Fruit fly (Drosophila melanogaster) whole organism, pupa: ENCODE data around the gene CG14424.
A peak's percentile ranks its signal among the peaks of the same experiment; 100 is the strongest.

ENCODE experiments used
- CG10348 ChIP-seq: fragments of 200-800 bp; sonication (Bioruptor generic); IDR thresholded peaks from 2 replicates; pipeline ENCODE4 v1.3.6; 2022; ENCODE audit warnings: missing biosample characterization, missing genetic modification characterization
- CG12605 ChIP-seq: fragments of 200-800 bp; sonication (Bioruptor generic); IDR thresholded peaks from 2 replicates; pipeline ENCODE4 v1.3.6; 2022; ENCODE audit warnings: missing biosample characterization, missing genetic modification characterization
- CG13204 ChIP-seq: fragments of 200-800 bp; sonication (Bioruptor generic); optimal IDR thresholded peaks from 2 replicates; lab custom pipeline; 2018; ENCODE audit warnings: missing biosample characterization, mild to moderate bottlenecking, missing genetic modification characterization, moderate library complexity
- CG14655 ChIP-seq: fragments of 200-800 bp; sonication (Bioruptor generic); optimal IDR thresholded peaks from 3 replicates; lab custom pipeline; 2017; ENCODE audit warnings: mild to moderate bottlenecking, missing biosample characterization, missing genetic modification reagents, missing genetic modification characterization
- CG15710 ChIP-seq: fragments of 200-800 bp; sonication (Bioruptor generic); optimal IDR thresholded peaks from 2 replicates; lab custom pipeline; 2018; ENCODE audit warnings: missing biosample characterization, mild to moderate bottlenecking, missing genetic modification characterization, moderate library complexity
- CG17806 ChIP-seq: fragments of 200-800 bp; sonication (Bioruptor generic); optimal IDR thresholded peaks from 2 replicates; lab custom pipeline; 2018; ENCODE audit warnings: missing biosample characterization, mild to moderate bottlenecking, missing genetic modification characterization, moderate library complexity
- CG32121 ChIP-seq: fragments of 200-800 bp; sonication (Bioruptor generic); IDR thresholded peaks from 2 replicates; pipeline ENCODE4 v1.3.6; 2022; ENCODE audit warnings: missing biosample characterization, missing genetic modification characterization
- CG34367 ChIP-seq: fragments of 200-800 bp; sonication (Bioruptor generic); optimal IDR thresholded peaks from 2 replicates; lab custom pipeline; 2018; ENCODE audit warnings: missing biosample characterization, mild to moderate bottlenecking, missing genetic modification characterization
- CG4496 ChIP-seq: fragments of 200-800 bp; sonication (Bioruptor generic); IDR thresholded peaks from 3 replicates; pipeline ENCODE4 v1.3.6; 2022; ENCODE audit warnings: missing biosample characterization, missing genetic modification characterization
- CG8159 ChIP-seq: fragments of 200-800 bp; sonication (Bioruptor generic); optimal IDR thresholded peaks from 3 replicates; lab custom pipeline; 2018; ENCODE audit warnings: missing biosample characterization, mild to moderate bottlenecking, missing genetic modification characterization, moderate library complexity
- CG8301 ChIP-seq: fragments of 200-800 bp; sonication (Bioruptor generic); optimal IDR thresholded peaks from 2 replicates; lab custom pipeline; 2018; ENCODE audit warnings: missing biosample characterization, mild to moderate bottlenecking, missing genetic modification characterization
- CG9948 ChIP-seq: fragments of 200-800 bp; sonication (Bioruptor generic); optimal IDR thresholded peaks from 2 replicates; lab custom pipeline; 2018; ENCODE audit warnings: missing biosample characterization, mild to moderate bottlenecking, missing genetic modification characterization, moderate library complexity
- D1 ChIP-seq: fragments of 200-800 bp; sonication (Bioruptor generic); optimal IDR thresholded peaks from 2 replicates; lab custom pipeline; 2018; ENCODE audit warnings: missing biosample characterization, mild to moderate bottlenecking, missing genetic modification characterization, moderate library complexity
- EcR ChIP-seq: fragments of 200-800 bp; sonication (Bioruptor generic); optimal IDR thresholded peaks from 3 replicates; lab custom pipeline; 2019; ENCODE audit warnings: missing biosample characterization, missing genetic modification characterization, mild to moderate bottlenecking, moderate library complexity, missing genetic modification reagents
- Ets98B ChIP-seq: fragments of 200-800 bp; sonication (Bioruptor generic); IDR thresholded peaks from 2 replicates; pipeline ENCODE4 v1.3.6; 2022; ENCODE audit warnings: missing biosample characterization, missing genetic modification characterization
- Pif1A ChIP-seq: fragments of 200-800 bp; sonication (Bioruptor generic); optimal IDR thresholded peaks from 3 replicates; lab custom pipeline; 2016; ENCODE audit warnings: missing biosample characterization, missing genetic modification characterization
- Pif1B ChIP-seq: fragments of 200-800 bp; sonication (Bioruptor generic); optimal IDR thresholded peaks from 3 replicates; lab custom pipeline; 2016; ENCODE audit warnings: missing biosample characterization, missing genetic modification characterization
- Snoo ChIP-seq: fragments of 200-800 bp; sonication (Bioruptor generic); optimal IDR thresholded peaks from 3 replicates; lab custom pipeline; 2017; ENCODE audit warnings: missing biosample characterization, mild to moderate bottlenecking, missing genetic modification characterization, inconsistent platforms
- fd96Ca ChIP-seq: fragments of 200-800 bp; sonication (Bioruptor generic); IDR thresholded peaks from 3 replicates; pipeline ENCODE4 v1.3.6; 2022; ENCODE audit warnings: missing biosample characterization, missing genetic modification characterization
- gl ChIP-seq: fragments of 200-800 bp; sonication (Bioruptor generic); optimal IDR thresholded peaks from 2 replicates; lab custom pipeline; 2018; ENCODE audit warnings: missing biosample characterization, mild to moderate bottlenecking, missing genetic modification characterization
- rn ChIP-seq: fragments of 200-800 bp; sonication (Bioruptor generic); IDR thresholded peaks from 2 replicates; pipeline ENCODE4 v1.3.6; 2022; ENCODE audit warnings: missing biosample characterization, missing genetic modification characterization

Gene CG14424

DNA sequence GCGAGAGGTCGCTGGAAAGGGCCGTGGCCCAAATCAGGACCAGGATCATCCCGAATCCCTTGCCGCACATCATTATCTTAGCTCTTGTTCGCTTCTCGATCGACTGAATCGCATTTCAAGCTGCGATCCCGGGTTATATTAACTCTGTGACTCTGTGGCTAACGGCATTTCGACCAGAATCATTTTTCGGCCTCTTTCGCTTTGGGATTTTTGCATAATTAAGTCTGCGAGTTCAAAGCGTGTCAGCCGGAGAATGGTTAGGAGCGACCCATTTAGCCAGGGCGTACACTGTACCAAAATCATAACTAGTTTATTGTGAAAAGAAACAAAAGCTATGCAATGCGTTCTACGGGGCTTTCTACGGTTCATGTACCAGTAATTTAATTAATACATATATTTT is 43.5 kb downstream of the CG14424 start, which contains the start of gene CG14418:
Gene CG14418 (minus strand): TSS at position 101 of the 400 bp plus-strand sequence.
- TF ChIP-seq CG17806 (no peak), Ets98B (GFP tag; lab: Robert Waterston, UW) (no peak), CG32121 (GFP tag; lab: Robert Waterston, UW) (no peak), CG15710 (no peak), rn (GFP tag; lab: Robert Waterston, UW) (no peak), CG4496 (GFP tag; lab: Robert Waterston, UW) (no peak), fd96Ca (GFP tag; lab: Robert Waterston, UW) (no peak), CG14655 (GFP tag; lab: Kevin White, UChicago) (no peak), CG10348 (GFP tag; lab: Robert Waterston, UW) (no peak), CG8159 (no peak), CG34367 (tag; lab: Kevin White, UChicago) (no peak)
- TF ChIP-seq, all 21 proteins: peak for 0

DNA sequence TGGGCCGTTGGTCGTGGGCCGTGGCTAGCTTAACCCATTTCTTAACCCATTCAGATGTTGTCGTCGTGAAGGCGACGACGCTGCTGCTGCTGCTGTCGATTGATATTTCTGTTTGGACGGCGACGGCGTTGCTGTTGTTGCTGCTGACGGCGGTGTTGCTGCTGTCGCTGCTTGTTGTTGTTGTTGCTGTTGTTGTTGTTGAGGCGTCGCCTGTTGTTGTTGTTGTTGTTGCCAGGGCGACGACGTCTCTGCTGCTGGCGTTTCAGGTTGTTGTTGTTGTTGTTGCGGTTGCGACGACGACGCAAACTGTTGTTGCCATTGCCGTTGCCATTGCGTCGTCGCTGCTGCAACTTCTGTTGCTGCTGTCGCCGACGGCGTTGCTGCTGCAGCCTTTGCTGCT is 44.5 kb downstream of the CG14424 start:
- TF ChIP-seq CG15710 (no peak), D1 (tag; lab: Kevin White, UChicago) (no peak), CG34367 (tag; lab: Kevin White, UChicago) (no peak), rn (GFP tag; lab: Robert Waterston, UW) (no peak), CG13204 (no peak), CG14655 (GFP tag; lab: Kevin White, UChicago) (no peak), CG10348 (GFP tag; lab: Robert Waterston, UW) (no peak), CG12605 (GFP tag; lab: Robert Waterston, UW) (no peak), gl (tag; lab: Kevin White, UChicago) (no peak), CG32121 (GFP tag; lab: Robert Waterston, UW) (no peak), CG17806 (no peak), fd96Ca (GFP tag; lab: Robert Waterston, UW) (no peak), Pif1B (GFP tag; lab: Kevin White, UChicago) (no peak), CG4496 (GFP tag; lab: Robert Waterston, UW) (no peak), Pif1A (GFP tag; lab: Kevin White, UChicago) (no peak), Ets98B (GFP tag; lab: Robert Waterston, UW) (no peak), Snoo (tag; lab: Kevin White, UChicago) (no peak), CG8159 (no peak)

- TF ChIP-seq CG8301 (tag; lab: Kevin White, UChicago) (peak; percentile 20), EcR (GFP tag; lab: Kevin White, UChicago) (no peak), CG10348 (GFP tag; lab: Robert Waterston, UW) (no peak), CG15710 (peak; percentile 57), CG8159 (peak; percentile 63), Pif1A (GFP tag; lab: Kevin White, UChicago) (peak; percentile 20), CG14655 (GFP tag; lab: Kevin White, UChicago) (peak; percentile 49), D1 (tag; lab: Kevin White, UChicago) (no peak), gl (tag; lab: Kevin White, UChicago) (peak; percentile 42), fd96Ca (GFP tag; lab: Robert Waterston, UW) (0 out of 3 replicates have a peak, but pooled peaks have one; percentile 15), CG34367 (tag; lab: Kevin White, UChicago) (peak; percentile 50), CG17806 (peak; percentile 49), CG9948 (tag; lab: Kevin White, UChicago) (peak; percentile 47)
- TF ChIP-seq, all 21 proteins: peak for 10
These were observed 46.4 kb downstream of the CG14424 start for dm6 chrX:2880660-2881059.

DNA sequence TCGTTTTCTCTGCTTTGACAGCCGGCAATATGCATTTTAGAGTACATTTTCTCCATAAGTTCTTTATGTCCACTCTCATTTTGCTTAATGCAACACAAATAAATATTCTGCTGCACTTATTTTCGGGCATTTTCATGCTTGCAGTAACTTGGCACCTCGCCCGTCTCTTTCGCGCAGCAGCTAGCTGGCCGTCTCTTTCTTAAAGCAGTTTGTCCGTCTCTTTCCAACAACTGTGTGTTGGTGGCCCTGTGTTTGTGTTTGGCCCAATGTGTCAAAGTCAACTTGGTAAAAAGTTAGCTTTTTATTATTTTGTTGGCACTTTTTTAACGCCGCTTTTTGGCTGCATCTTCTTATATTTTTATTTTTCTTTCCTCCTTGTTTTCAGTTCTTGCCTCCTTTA is 50.0 kb downstream of the CG14424 start:
- no peak for TF ChIP-seq rn (GFP tag; lab: Robert Waterston, UW)
- TF ChIP-seq Pif1B (GFP tag; lab: Kevin White, UChicago) = no peak
- no peak for TF ChIP-seq CG13204
- no peak for TF ChIP-seq CG4496 (GFP tag; lab: Robert Waterston, UW)
- TF ChIP-seq gl (tag; lab: Kevin White, UChicago) = no peak
- TF ChIP-seq CG8301 (tag; lab: Kevin White, UChicago) = no peak
- no peak for TF ChIP-seq EcR (GFP tag; lab: Kevin White, UChicago)
- TF ChIP-seq CG32121 (GFP tag; lab: Robert Waterston, UW) = no peak
- no peak for TF ChIP-seq fd96Ca (GFP tag; lab: Robert Waterston, UW)
- TF ChIP-seq CG15710 = no peak
- TF ChIP-seq CG10348 (GFP tag; lab: Robert Waterston, UW) = no peak
- no peak for TF ChIP-seq CG14655 (GFP tag; lab: Kevin White, UChicago)
- no peak for TF ChIP-seq CG8159
- TF ChIP-seq, all 21 proteins: peak for 0

dm6 chrX:2876433-2876832 is 50.6 kb downstream of the CG14424 start, which contains the start of gene CG14417:
TSS of gene CG14417 (minus strand) at chrX:2876533.
- no peak for TF ChIP-seq Pif1B (GFP tag; lab: Kevin White, UChicago)
- TF ChIP-seq EcR (GFP tag; lab: Kevin White, UChicago) = no peak
- TF ChIP-seq CG32121 (GFP tag; lab: Robert Waterston, UW) = no peak
- no peak for TF ChIP-seq CG13204
- no peak for TF ChIP-seq CG12605 (GFP tag; lab: Robert Waterston, UW)
- TF ChIP-seq gl (tag; lab: Kevin White, UChicago) = no peak
- no peak for TF ChIP-seq CG10348 (GFP tag; lab: Robert Waterston, UW)
- TF ChIP-seq fd96Ca (GFP tag; lab: Robert Waterston, UW) = no peak
- TF ChIP-seq CG8301 (tag; lab: Kevin White, UChicago) = no peak
- no peak for TF ChIP-seq CG4496 (GFP tag; lab: Robert Waterston, UW)
- TF ChIP-seq CG8159 = no peak
- no peak for TF ChIP-seq Snoo (tag; lab: Kevin White, UChicago)
- no peak for TF ChIP-seq rn (GFP tag; lab: Robert Waterston, UW)
- no peak for TF ChIP-seq CG17806
- no peak for TF ChIP-seq CG15710
- no peak for TF ChIP-seq Pif1A (GFP tag; lab: Kevin White, UChicago)
- no peak for TF ChIP-seq CG14655 (GFP tag; lab: Kevin White, UChicago)
- TF ChIP-seq CG34367 (tag; lab: Kevin White, UChicago) = no peak
